Worm (Caenorhabditis elegans) whole organism, dauer: ENCODE measurements around the gene clec-173.

ENCODE experiments used
- unc-62 ChIP-seq: sonication (generic microtip); optimal IDR thresholded peaks from 2 replicates; lab custom pipeline; 2017; ENCODE audit warnings: missing biosample characterization, missing genetic modification reagents, missing genetic modification characterization

The clec-173 gene

DNA sequence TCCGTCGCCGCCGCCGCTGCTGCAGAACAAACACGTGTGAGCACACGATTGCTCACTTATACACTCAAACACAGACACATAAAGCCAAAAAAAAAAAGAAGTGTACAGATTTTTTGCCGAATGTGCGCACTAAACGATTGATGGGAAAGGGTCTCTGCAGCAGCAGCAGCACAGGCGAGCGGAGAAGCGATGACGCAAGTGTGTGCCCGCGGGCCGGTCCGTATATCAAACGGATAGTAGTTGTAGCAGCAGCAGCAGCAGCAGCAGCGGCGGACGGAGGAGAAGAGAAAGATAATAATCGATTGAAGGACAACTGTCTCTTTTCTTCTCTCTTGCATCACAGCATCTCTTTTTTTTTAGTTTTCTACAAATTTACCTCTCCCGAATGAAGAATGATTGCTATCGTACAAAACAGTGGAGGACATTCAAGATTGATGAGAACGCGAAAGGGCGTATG, 34.0 kb downstream of the clec-173 start:
- TF ChIP-seq unc-62 (GFP tag; lab: Kevin White, UChicago), result no peak

DNA sequence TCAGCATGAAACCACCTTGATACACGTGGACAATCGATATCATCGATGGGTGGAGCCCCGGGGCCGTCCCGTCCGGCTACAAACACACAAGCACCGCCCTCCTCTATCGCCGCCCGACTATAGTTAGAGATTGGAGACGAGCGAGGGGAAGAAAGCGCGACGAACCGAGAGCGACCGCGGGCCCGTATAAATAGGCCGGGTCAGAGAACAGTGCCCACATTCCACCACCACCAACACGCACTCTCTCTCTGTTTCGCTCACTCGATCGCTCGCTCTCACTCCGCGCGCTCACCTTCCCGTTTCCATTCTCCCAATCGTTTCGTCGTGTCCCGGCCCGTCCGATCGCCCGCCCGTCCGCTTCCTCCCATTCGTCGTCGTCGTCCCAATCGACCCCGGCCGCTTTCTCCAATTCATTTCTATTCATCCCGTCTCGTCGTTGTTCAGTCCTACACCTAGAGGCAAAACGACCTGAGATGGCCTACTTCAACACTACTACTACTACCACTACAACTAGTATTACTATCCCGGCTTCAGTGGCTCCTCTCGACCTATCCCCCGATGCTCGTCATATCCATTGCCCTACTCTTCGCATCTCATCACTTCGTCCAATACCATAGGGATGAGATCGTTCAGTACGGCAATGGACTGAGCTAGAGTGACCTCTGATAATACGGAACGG, 34.6 kb downstream of the clec-173 start:
- TF ChIP-seq unc-62 (GFP tag; lab: Kevin White, UChicago), result no peak

DNA sequence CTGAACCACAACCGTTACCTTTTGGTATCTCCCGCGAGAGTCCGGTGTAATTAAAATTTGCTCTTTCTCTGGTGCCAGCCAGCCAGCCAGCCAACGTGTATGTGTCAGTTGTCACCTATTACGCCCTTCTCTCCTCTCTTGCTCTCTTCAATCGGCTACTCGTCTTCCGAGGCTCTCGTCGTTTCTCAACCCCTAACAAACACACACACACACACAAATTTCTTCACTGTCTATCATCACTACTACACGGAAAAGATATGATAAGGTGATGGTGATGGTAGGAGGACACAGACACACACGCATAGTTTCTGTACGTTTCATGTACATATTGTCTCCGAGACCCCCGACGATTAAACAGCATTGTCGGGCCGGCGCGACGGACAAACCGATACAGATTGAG, 35.8 kb downstream of the clec-173 start:
- no peak for TF ChIP-seq unc-62 (GFP tag; lab: Kevin White, UChicago)

DNA sequence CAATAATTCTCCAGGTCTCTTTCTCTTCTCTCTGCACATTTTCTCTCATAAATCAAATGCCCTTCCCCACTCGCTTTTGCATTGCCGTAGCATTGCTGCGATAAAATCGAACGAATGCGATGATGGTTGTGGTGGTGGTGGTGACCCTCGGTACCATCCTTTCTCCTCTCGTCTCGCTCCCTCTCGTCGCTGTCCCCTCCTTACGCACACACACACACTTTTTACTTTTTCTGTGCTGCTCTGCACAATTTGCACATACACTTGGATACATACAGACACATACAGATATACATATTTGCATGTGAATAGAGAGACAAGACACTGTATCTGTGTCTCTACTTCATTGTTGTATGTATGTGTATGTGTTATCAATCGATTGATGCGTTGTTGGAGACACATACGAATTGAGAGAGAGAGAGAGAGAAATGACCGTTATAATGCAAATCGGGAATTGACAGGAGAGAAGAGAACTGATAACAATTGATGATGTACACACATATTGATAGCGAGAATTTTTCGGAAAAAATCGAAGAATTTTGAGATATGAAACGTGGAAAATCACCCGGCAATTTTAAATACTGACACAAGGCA, 39.8 kb downstream of the clec-173 start:
- TF ChIP-seq unc-62 (GFP tag; lab: Kevin White, UChicago), result no peak

DNA sequence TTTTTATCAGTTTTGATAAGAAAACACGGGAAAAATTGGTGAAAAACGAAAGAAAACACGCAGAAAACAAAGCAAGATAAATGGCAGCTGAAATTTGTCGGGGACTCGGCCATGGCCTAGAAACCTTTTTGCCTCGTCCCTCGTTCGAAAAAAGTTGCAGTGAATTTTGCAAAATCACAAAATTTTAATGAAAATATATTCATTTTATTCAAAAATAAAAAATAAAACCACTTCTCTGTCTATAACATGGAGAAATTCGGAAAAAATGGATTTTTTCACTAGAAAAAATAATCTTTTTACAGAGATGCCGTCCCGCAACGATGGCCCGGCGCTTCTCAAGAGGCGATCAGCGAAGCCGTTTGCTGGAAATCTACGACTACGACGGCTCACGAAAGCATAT, 45.3 kb downstream of the clec-173 start, which contains the start of gene Y67D8A.2:
Gene Y67D8A.2 (plus strand): TSS at position 301 of the 400 bp plus-strand sequence.
- TF ChIP-seq unc-62 (GFP tag; lab: Kevin White, UChicago), result no peak

DNA sequence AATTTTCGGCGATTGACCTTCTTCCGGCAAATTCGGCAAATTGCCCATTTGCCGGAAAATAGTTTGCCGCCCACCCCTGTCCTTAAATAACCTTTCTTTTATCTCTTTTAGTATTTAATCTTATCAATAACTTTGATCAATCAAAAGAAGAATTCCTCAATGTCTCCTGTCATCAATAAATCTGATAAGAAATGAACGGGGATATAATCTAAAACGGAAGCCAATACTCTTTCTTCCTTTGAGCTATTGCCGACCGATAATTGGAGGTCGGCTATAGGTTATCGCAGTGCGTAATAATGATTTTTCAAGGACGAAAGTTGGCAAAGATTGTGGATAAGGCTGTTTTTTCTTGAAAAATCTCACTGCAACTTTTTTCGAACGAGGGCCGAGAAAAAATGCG, 46.3 kb downstream of the clec-173 start:
- TF ChIP-seq unc-62 (GFP tag; lab: Kevin White, UChicago), result no peak
